Worm (Caenorhabditis elegans) whole organism, L2 larva: ENCODE data around the gene K02C4.2.

ENCODE experiments used
- C34F6.9 ChIP-seq: fragments of 150-350 bp; optimal IDR thresholded peaks from 2 replicates; lab custom pipeline; 2014; ENCODE audit warnings: missing biosample characterization, missing genetic modification characterization
- F13H6.1 ChIP-seq: sonication (generic microtip); optimal IDR thresholded peaks from 2 replicates; lab custom pipeline; 2016; ENCODE audit warnings: missing genetic modification characterization, missing compliant biosample characterization
- Y55F3AM.14 ChIP-seq: fragments of 200-800 bp; sonication (Bioruptor generic); optimal IDR thresholded peaks from 2 replicates; lab custom pipeline; 2018; ENCODE audit warnings: mild to moderate bottlenecking, missing genetic modification characterization, missing compliant biosample characterization
- ZK546.5 ChIP-seq: sonication (generic microtip); optimal IDR thresholded peaks from 2 replicates; lab custom pipeline; 2017; ENCODE audit warnings: missing biosample characterization, missing genetic modification characterization
- aly-2 ChIP-seq: fragments of 150-350 bp; optimal IDR thresholded peaks from 2 replicates; lab custom pipeline; 2014; ENCODE audit warnings: missing biosample characterization, missing genetic modification characterization
- ama-1 ChIP-seq: fragments of 150-350 bp; optimal IDR thresholded peaks from 2 replicates; lab custom pipeline; 2018; ENCODE audit warnings: inconsistent platforms
- blmp-1 ChIP-seq: sonication (generic microtip); optimal IDR thresholded peaks from 2 replicates; lab custom pipeline; 2017; ENCODE audit warnings: missing genetic modification characterization, mild to moderate bottlenecking, missing compliant biosample characterization, antibody characterized with exemption, moderate library complexity; ENCODE audit not compliant: insufficient read depth
- ceh-82 ChIP-seq: fragments of 150-350 bp; optimal IDR thresholded peaks from 2 replicates; lab custom pipeline; 2014; ENCODE audit warnings: missing biosample characterization, missing genetic modification characterization
- crh-2 ChIP-seq: sonication (generic microtip); optimal IDR thresholded peaks from 2 replicates; lab custom pipeline; 2017; ENCODE audit warnings: missing biosample characterization, missing genetic modification characterization
- egl-27 ChIP-seq: sonication (generic microtip); optimal IDR thresholded peaks from 3 replicates; lab custom pipeline; 2017; ENCODE audit warnings: missing biosample characterization, missing genetic modification reagents, missing genetic modification characterization
- elt-1 ChIP-seq: fragments of 150-350 bp; optimal IDR thresholded peaks from 2 replicates; lab custom pipeline; 2014; ENCODE audit warnings: missing biosample characterization, missing genetic modification characterization
- elt-3 ChIP-seq: sonication (generic microtip); optimal IDR thresholded peaks from 2 replicates; lab custom pipeline; 2017; ENCODE audit warnings: missing biosample characterization, missing genetic modification characterization
- fos-1 ChIP-seq: fragments of 150-350 bp; optimal IDR thresholded peaks from 2 replicates; lab custom pipeline; 2014; ENCODE audit warnings: missing biosample characterization, missing genetic modification characterization
- gmeb-1 ChIP-seq: fragments of 150-350 bp; optimal IDR thresholded peaks from 2 replicates; lab custom pipeline; 2014; ENCODE audit warnings: missing biosample characterization, missing genetic modification characterization
- lin-11 ChIP-seq: fragments of 150-350 bp; sonication (generic microtip); optimal IDR thresholded peaks from 2 replicates; lab custom pipeline; 2014; ENCODE audit warnings: missing biosample characterization, missing genetic modification characterization, inconsistent platforms, mixed read lengths
- lin-13 ChIP-seq: fragments of 150-350 bp; optimal IDR thresholded peaks from 2 replicates; lab custom pipeline; 2014; ENCODE audit warnings: missing biosample characterization, missing genetic modification reagents, missing genetic modification characterization
- lin-39 ChIP-seq: fragments of 150-350 bp; optimal IDR thresholded peaks from 2 replicates; lab custom pipeline; 2014; ENCODE audit warnings: missing biosample characterization, missing genetic modification reagents, missing genetic modification characterization
- lsy-2 ChIP-seq, 2 experiments: fragments of 150-350 bp in 1 of 2; sonication (generic microtip) in 1 of 2; optimal IDR thresholded peaks; 2 replicates each; lab custom pipeline; 2014 to 2017; ENCODE audit warnings: missing biosample characterization in 2 of 2, missing genetic modification characterization in 2 of 2
- mab-5 ChIP-seq: fragments of 150-350 bp; optimal IDR thresholded peaks from 2 replicates; lab custom pipeline; 2014; ENCODE audit warnings: missing biosample characterization, missing genetic modification characterization
- mbf-1 ChIP-seq: sonication (generic microtip); optimal IDR thresholded peaks from 2 replicates; lab custom pipeline; 2017; ENCODE audit warnings: missing biosample characterization, missing genetic modification characterization
- mdl-1 ChIP-seq, 2 experiments: fragments of 150-350 bp in 1 of 2; sonication (generic microtip) in 1 of 2; optimal IDR thresholded peaks; 2 replicates each; lab custom pipeline; 2017; ENCODE audit warnings: missing biosample characterization in 2 of 2, missing genetic modification characterization in 2 of 2
- nhr-11 ChIP-seq: fragments of 150-350 bp; optimal IDR thresholded peaks from 2 replicates; lab custom pipeline; 2014; ENCODE audit warnings: missing biosample characterization, missing genetic modification characterization
- nhr-12 ChIP-seq: fragments of 150-350 bp; optimal IDR thresholded peaks from 2 replicates; lab custom pipeline; 2014; ENCODE audit warnings: missing biosample characterization, missing genetic modification characterization
- nhr-129 ChIP-seq: fragments of 150-350 bp; optimal IDR thresholded peaks from 2 replicates; lab custom pipeline; 2014; ENCODE audit warnings: missing biosample characterization, missing genetic modification characterization
- nhr-21 ChIP-seq: fragments of 150-350 bp; optimal IDR thresholded peaks from 2 replicates; lab custom pipeline; 2014; ENCODE audit warnings: missing biosample characterization, missing genetic modification characterization
- nhr-23 ChIP-seq: fragments of 150-350 bp; optimal IDR thresholded peaks from 2 replicates; lab custom pipeline; 2014; ENCODE audit warnings: missing biosample characterization, missing genetic modification reagents, missing genetic modification characterization
- nhr-25 ChIP-seq: fragments of 150-350 bp; sonication (generic microtip); optimal IDR thresholded peaks from 3 replicates; lab custom pipeline; 2014; ENCODE audit warnings: missing biosample characterization, missing genetic modification characterization
- nhr-6 ChIP-seq: fragments of 150-350 bp; optimal IDR thresholded peaks from 2 replicates; lab custom pipeline; 2014; ENCODE audit warnings: missing biosample characterization, missing genetic modification characterization
- peb-1 ChIP-seq: fragments of 150-350 bp; optimal IDR thresholded peaks from 2 replicates; lab custom pipeline; 2014; ENCODE audit warnings: missing biosample characterization, missing genetic modification characterization
- sem-4 ChIP-seq: fragments of 150-350 bp; optimal IDR thresholded peaks from 2 replicates; lab custom pipeline; 2014; ENCODE audit warnings: missing biosample characterization, missing genetic modification reagents, missing genetic modification characterization
- skn-1 ChIP-seq: sonication (generic microtip); optimal IDR thresholded peaks from 2 replicates; lab custom pipeline; 2017; ENCODE audit warnings: missing biosample characterization, missing genetic modification characterization
- sma-3 ChIP-seq: sonication (generic microtip); optimal IDR thresholded peaks from 2 replicates; lab custom pipeline; 2016; ENCODE audit warnings: missing genetic modification reagents, missing genetic modification characterization, missing compliant biosample characterization
- sma-9 ChIP-seq, 2 experiments: fragments of 150-350 bp in 1 of 2; sonication (generic microtip) in 1 of 2; optimal IDR thresholded peaks; 2 replicates each; lab custom pipeline; 2014 to 2016; ENCODE audit warnings: missing genetic modification characterization in 2 of 2, mild to moderate bottlenecking in 1 of 2, missing biosample characterization in 1 of 2, missing compliant biosample characterization in 1 of 2, missing genetic modification reagents in 1 of 2, moderate library complexity in 1 of 2
- snpc-4 ChIP-seq: fragments of 150-350 bp; optimal IDR thresholded peaks from 2 replicates; lab custom pipeline; 2014; ENCODE audit warnings: missing biosample characterization, missing genetic modification characterization
- unc-39 ChIP-seq: fragments of 150-350 bp; optimal IDR thresholded peaks from 2 replicates; lab custom pipeline; 2014; ENCODE audit warnings: missing biosample characterization, missing genetic modification characterization
- unc-55 ChIP-seq: fragments of 150-350 bp; sonication (generic microtip); optimal IDR thresholded peaks from 3 replicates; lab custom pipeline; 2014; ENCODE audit warnings: missing biosample characterization, missing genetic modification reagents, missing genetic modification characterization
- unc-62 ChIP-seq: fragments of 150-350 bp; optimal IDR thresholded peaks from 2 replicates; lab custom pipeline; 2014; ENCODE audit warnings: missing biosample characterization, missing genetic modification reagents, missing genetic modification characterization
- zag-1 ChIP-seq: fragments of 150-350 bp; optimal IDR thresholded peaks from 2 replicates; lab custom pipeline; 2014; ENCODE audit warnings: missing biosample characterization, missing genetic modification characterization
- ztf-1 ChIP-seq: fragments of 200-800 bp; sonication (Bioruptor generic); conservative IDR thresholded peaks from 2 replicates; pipeline ENCODE4 v1.3.6; 2022; ENCODE audit warnings: missing genetic modification characterization, missing compliant biosample characterization
- ztf-11 ChIP-seq: sonication (generic microtip); optimal IDR thresholded peaks from 2 replicates; lab custom pipeline; 2017; ENCODE audit warnings: missing biosample characterization, missing genetic modification characterization
- ztf-4 ChIP-seq: fragments of 150-350 bp; optimal IDR thresholded peaks from 2 replicates; lab custom pipeline; 2014; ENCODE audit warnings: missing biosample characterization, missing genetic modification characterization

The K02C4.2 gene

ce11 chrII:8124867-8125266, 49.3 kb downstream of the K02C4.2 start, which contains the start of gene ire-1 (continued):
- TF ChIP-seq unc-62 (GFP tag; lab: Kevin White, UChicago), result no peak
- TF ChIP-seq nhr-21 (tag; lab: Kevin White, UChicago), result no peak
- peak; percentile 9 for TF ChIP-seq blmp-1 (tag; lab: Kevin White, UChicago)
- peak; percentile 69 for TF ChIP-seq lin-11 (tag; lab: Kevin White, UChicago)
- no peak for TF ChIP-seq skn-1 (tag; lab: Kevin White, UChicago)
- no peak for TF ChIP-seq elt-1
- peak; percentile 71 for TF ChIP-seq C34F6.9 (tag; lab: Kevin White, UChicago)
- TF ChIP-seq nhr-11 (tag; lab: Kevin White, UChicago), result no peak
- no peak for TF ChIP-seq ama-1 (lab: Kevin White, UChicago)
- no peak for TF ChIP-seq Y55F3AM.14 (GFP tag; lab: Kevin White, UChicago)
- TF ChIP-seq mbf-1, result no peak
- TF ChIP-seq nhr-6, result no peak
- TF ChIP-seq sem-4, result no peak
- TF ChIP-seq peb-1 (tag; lab: Kevin White, UChicago), result no peak
- no peak for TF ChIP-seq zag-1 (tag; lab: Kevin White, UChicago)
- no peak for TF ChIP-seq ztf-1 (GFP tag; lab: Robert Waterston, UW)
- no peak for TF ChIP-seq mdl-1 (tag; optimal IDR thresholded peaks at IDR 0.05; lab: Kevin White, UChicago)
- TF ChIP-seq snpc-4 (tag; lab: Kevin White, UChicago), result peak; percentile 40
- no peak for TF ChIP-seq sma-3
- TF ChIP-seq elt-3, result no peak
- TF ChIP-seq lin-39, result no peak
- TF ChIP-seq, all 48 proteins: peak for 13

- TF ChIP-seq lin-11 (tag; lab: Kevin White, UChicago) (no peak), lin-13 (GFP tag; lab: Kevin White, UChicago) (no peak), aly-2 (no peak), F13H6.1 (no peak), nhr-23 (tag; lab: Kevin White, UChicago) (no peak), nhr-21 (tag; lab: Kevin White, UChicago) (no peak), sma-9 (GFP tag; optimal IDR thresholded peaks at IDR 0.05; lab: Kevin White, UChicago) (peak; percentile 8), sma-9 (tag; optimal IDR thresholded peaks at IDR 0.05; lab: Kevin White, UChicago) (no peak), ztf-11 (tag; lab: Kevin White, UChicago) (no peak), unc-55 (no peak), unc-39 (tag; lab: Kevin White, UChicago) (no peak), nhr-129 (tag; lab: Kevin White, UChicago) (peak; percentile 1), blmp-1 (tag; lab: Kevin White, UChicago) (peak; percentile 2), ZK546.5 (tag; lab: Kevin White, UChicago) (no peak), C34F6.9 (tag; lab: Kevin White, UChicago) (no peak), gmeb-1 (tag; lab: Kevin White, UChicago) (no peak), nhr-12 (tag; lab: Kevin White, UChicago) (no peak)
Measured at ce11 chrII:8125439-8125838, 49.9 kb downstream of the K02C4.2 start.

ce11 chrII:8126132-8126531, 50.6 kb downstream of the K02C4.2 start:
- TF ChIP-seq mdl-1 (tag; optimal IDR thresholded peaks at IDR 0.05; lab: Kevin White, UChicago) (peak; percentile 39 to 54), crh-2 (tag; lab: Kevin White, UChicago) (peak; percentile 89), egl-27 (no peak), ceh-82 (tag; lab: Kevin White, UChicago) (no peak), C34F6.9 (tag; lab: Kevin White, UChicago) (peak; percentile 55), zag-1 (tag; lab: Kevin White, UChicago) (peak; percentile 55), F13H6.1 (peak; percentile 31), sma-9 (GFP tag; optimal IDR thresholded peaks at IDR 0.05; lab: Kevin White, UChicago) (peak; percentile 36), sma-9 (tag; optimal IDR thresholded peaks at IDR 0.05; lab: Kevin White, UChicago) (no peak), Y55F3AM.14 (GFP tag; lab: Kevin White, UChicago) (peak; percentile 6), nhr-21 (tag; lab: Kevin White, UChicago) (peak; percentile 8), elt-1 (no peak), unc-55 (peak; percentile 70), lin-13 (GFP tag; lab: Kevin White, UChicago) (peak; percentile 18), mab-5 (tag; lab: Kevin White, UChicago) (peak; percentile 28), sem-4 (peak; percentile 66), lin-39 (no peak), sma-3 (no peak), lsy-2 (tag; optimal IDR thresholded peaks at IDR 0.05; lab: Kevin White, UChicago) (peak in 1 of 2 experiments; percentile 69), fos-1 (tag; lab: Kevin White, UChicago) (peak; percentile 70), ama-1 (lab: Kevin White, UChicago) (no peak), ztf-4 (no peak), snpc-4 (tag; lab: Kevin White, UChicago) (no peak), nhr-129 (tag; lab: Kevin White, UChicago) (peak; percentile 45), nhr-25 (peak; percentile 22), unc-62 (GFP tag; lab: Kevin White, UChicago) (no peak), lin-11 (tag; lab: Kevin White, UChicago) (peak; percentile 26)
